Worm (Caenorhabditis elegans): Measurements from ENCODE around the gene T10D4.1.

DNA sequence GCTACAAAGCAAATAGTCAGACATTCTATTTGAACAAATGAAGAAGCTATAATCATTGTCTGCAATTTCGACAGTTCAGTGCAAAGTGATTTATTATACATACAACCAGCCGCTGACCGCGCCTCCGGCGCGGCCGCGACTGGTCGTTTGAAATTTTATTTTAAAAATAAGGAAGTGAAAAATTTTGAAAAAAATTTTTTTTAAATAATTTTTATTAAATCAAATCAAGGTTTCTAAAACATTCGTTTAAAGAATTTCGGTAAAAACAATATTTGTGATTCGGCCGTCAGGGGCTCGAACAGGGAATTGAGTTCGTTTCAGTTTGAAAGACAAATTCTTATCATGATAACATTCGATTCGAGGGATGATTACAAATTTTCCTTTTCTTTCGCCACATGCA lies 22.2 kb downstream of the T10D4.1 start, which contains the start of gene Y27F2A.10:
- TF ChIP-seq flt-1 (GFP tag; IDR thresholded peaks at IDR 0.05) (no peak), ama-1 (optimal IDR thresholded peaks at IDR 0.05) (no peak), B0310.2 (tag; optimal IDR thresholded peaks at IDR 0.05) (no peak), tbx-11 (GFP tag; IDR thresholded peaks at IDR 0.05) (no peak), hnd-1 (tag; optimal IDR thresholded peaks at IDR 0.05) (no peak), aly-1 (tag; optimal IDR thresholded peaks at IDR 0.05) (no peak), tra-4 (tag; optimal IDR thresholded peaks at IDR 0.05) (no peak), F13C5.2 (tag; optimal IDR thresholded peaks at IDR 0.05) (no peak), hmbx-1 (tag; optimal IDR thresholded peaks at IDR 0.05) (no peak), ceh-13 (GFP tag; optimal IDR thresholded peaks at IDR 0.05) (no peak)
